Fruit fly (Drosophila melanogaster) whole organism, embryonic: ENCODE data around the gene CG14803.

ENCODE experiments used
- Atf6 ChIP-seq: fragments of 200-800 bp; sonication (Bioruptor generic); IDR thresholded peaks from 2 replicates; pipeline ENCODE4 v1.3.6; 2022; ENCODE audit warnings: missing biosample characterization, missing genetic modification characterization
- CG10147 ChIP-seq: fragments of 200-800 bp; sonication (Bioruptor generic); optimal IDR thresholded peaks from 2 replicates; lab custom pipeline; 2019; ENCODE audit warnings: missing biosample characterization, mild to moderate bottlenecking, missing genetic modification characterization, moderate library complexity
- CG10209 ChIP-seq: fragments of 200-800 bp; sonication (Bioruptor generic); optimal IDR thresholded peaks from 3 replicates; lab custom pipeline; 2017; ENCODE audit warnings: missing biosample characterization, mild to moderate bottlenecking, missing genetic modification characterization, missing genetic modification reagents
- CG10267 ChIP-seq: fragments of 200-800 bp; sonication (Bioruptor generic); optimal IDR thresholded peaks from 2 replicates; lab custom pipeline; 2018; ENCODE audit warnings: missing biosample characterization, mild to moderate bottlenecking, missing genetic modification characterization, moderate library complexity
- CG11247 ChIP-seq: fragments of 200-800 bp; sonication (Bioruptor generic); IDR thresholded peaks from 2 replicates; pipeline ENCODE4 v1.3.6; 2022; ENCODE audit warnings: missing biosample characterization, missing genetic modification characterization
- CG1233 ChIP-seq: fragments of 200-800 bp; sonication (Bioruptor generic); optimal IDR thresholded peaks from 4 replicates; lab custom pipeline; 2018; ENCODE audit warnings: missing biosample characterization, mild to moderate bottlenecking, missing genetic modification characterization
- CG13624 ChIP-seq: fragments of 200-800 bp; sonication (Bioruptor generic); optimal IDR thresholded peaks from 2 replicates; lab custom pipeline; 2016; ENCODE audit warnings: missing biosample characterization, missing genetic modification characterization
- CG13894 ChIP-seq: fragments of 200-800 bp; sonication (Bioruptor generic); optimal IDR thresholded peaks from 3 replicates; lab custom pipeline; 2018; ENCODE audit warnings: missing biosample characterization, mild to moderate bottlenecking, missing genetic modification characterization, moderate library complexity
- CG14860 ChIP-seq: fragments of 200-800 bp; sonication (Bioruptor generic); IDR thresholded peaks from 3 replicates; pipeline ENCODE4 v1.3.6; 2022; ENCODE audit warnings: missing biosample characterization, missing genetic modification characterization; ENCODE audit not compliant: partially characterized antibody
- CG16863 ChIP-seq: fragments of 200-800 bp; sonication (Bioruptor generic); optimal IDR thresholded peaks from 3 replicates; lab custom pipeline; 2016; ENCODE audit warnings: missing biosample characterization, missing genetic modification characterization
- CG17612 ChIP-seq: fragments of 200-800 bp; sonication (Bioruptor generic); IDR thresholded peaks from 2 replicates; pipeline ENCODE4 v1.3.6; 2022; ENCODE audit warnings: missing biosample characterization, missing genetic modification characterization
- CG18619 ChIP-seq: fragments of 200-800 bp; sonication (Bioruptor generic); optimal IDR thresholded peaks from 3 replicates; lab custom pipeline; 2017; ENCODE audit warnings: missing biosample characterization, mild to moderate bottlenecking, missing genetic modification characterization
- CG18764 ChIP-seq: fragments of 200-800 bp; sonication (Bioruptor generic); optimal IDR thresholded peaks from 3 replicates; lab custom pipeline; 2016; ENCODE audit warnings: missing biosample characterization, missing genetic modification characterization
- CG34376 ChIP-seq: fragments of 200-800 bp; sonication (Bioruptor generic); optimal IDR thresholded peaks from 2 replicates; lab custom pipeline; 2018; ENCODE audit warnings: missing biosample characterization, mild to moderate bottlenecking, missing genetic modification characterization
- CG42726 ChIP-seq: fragments of 200-800 bp; sonication (Bioruptor generic); IDR thresholded peaks from 2 replicates; pipeline ENCODE4 v1.3.6; 2022; ENCODE audit warnings: missing biosample characterization, missing genetic modification characterization; ENCODE audit not compliant: partially characterized antibody
- CG4707 ChIP-seq: fragments of 200-800 bp; sonication (Bioruptor generic); optimal IDR thresholded peaks from 2 replicates; lab custom pipeline; 2018; ENCODE audit warnings: missing biosample characterization, mild to moderate bottlenecking, missing genetic modification characterization, moderate library complexity
- CG4730 ChIP-seq: fragments of 200-800 bp; sonication (Bioruptor generic); IDR thresholded peaks from 2 replicates; pipeline ENCODE4 v1.3.6; 2022; ENCODE audit warnings: missing biosample characterization, missing genetic modification characterization
- CG6791 ChIP-seq: fragments of 200-800 bp; sonication (Bioruptor generic); IDR thresholded peaks from 3 replicates; pipeline ENCODE4 v1.3.6; 2022; ENCODE audit warnings: missing biosample characterization, missing genetic modification characterization; ENCODE audit not compliant: partially characterized antibody
- CG9609 ChIP-seq: fragments of 200-800 bp; sonication (Bioruptor generic); optimal IDR thresholded peaks from 3 replicates; lab custom pipeline; 2016; ENCODE audit warnings: missing biosample characterization, missing genetic modification characterization
- CG9727 ChIP-seq: fragments of 200-800 bp; sonication (Bioruptor generic); optimal IDR thresholded peaks from 3 replicates; lab custom pipeline; 2017; ENCODE audit warnings: missing biosample characterization, mild to moderate bottlenecking, missing genetic modification characterization
- CG9797 ChIP-seq: fragments of 200-800 bp; sonication (Bioruptor generic); optimal IDR thresholded peaks from 3 replicates; lab custom pipeline; 2018; ENCODE audit warnings: missing biosample characterization, mild to moderate bottlenecking, missing genetic modification characterization
- D19A ChIP-seq: fragments of 200-800 bp; optimal IDR thresholded peaks from 3 replicates; lab custom pipeline; 2019; ENCODE audit warnings: missing biosample characterization, mild to moderate bottlenecking, missing genetic modification characterization, moderate library complexity
- Dip3 ChIP-seq: fragments of 200-800 bp; sonication (Bioruptor generic); optimal IDR thresholded peaks from 3 replicates; lab custom pipeline; 2016; ENCODE audit warnings: missing biosample characterization, missing genetic modification characterization
- Dp ChIP-seq: fragments of 200-800 bp; sonication (Bioruptor generic); optimal IDR thresholded peaks from 2 replicates; lab custom pipeline; 2018; ENCODE audit warnings: missing biosample characterization, mild to moderate bottlenecking, missing genetic modification characterization, moderate library complexity
- Elba2 ChIP-seq: fragments of 200-800 bp; sonication (Bioruptor generic); optimal IDR thresholded peaks from 3 replicates; lab custom pipeline; 2016; ENCODE audit warnings: missing biosample characterization, missing genetic modification characterization
- Hmr ChIP-seq: fragments of 200-800 bp; sonication (Bioruptor generic); optimal IDR thresholded peaks from 3 replicates; lab custom pipeline; 2017; ENCODE audit warnings: mild to moderate bottlenecking, missing biosample characterization, missing genetic modification reagents, missing genetic modification characterization
- Hmx ChIP-seq: fragments of 200-800 bp; sonication (Bioruptor generic); optimal IDR thresholded peaks from 2 replicates; lab custom pipeline; 2016; ENCODE audit warnings: missing biosample characterization, missing genetic modification characterization
- MBD-R2 ChIP-seq: fragments of 200-800 bp; sonication (Bioruptor generic); IDR thresholded peaks from 2 replicates; pipeline ENCODE4 v1.3.6; 2022; ENCODE audit warnings: missing biosample characterization, missing genetic modification characterization
- Mrtf ChIP-seq: fragments of 200-800 bp; sonication (Bioruptor generic); IDR thresholded peaks from 3 replicates; pipeline ENCODE4 v1.3.6; 2022; ENCODE audit warnings: missing biosample characterization, missing genetic modification characterization
- Nf-YA ChIP-seq: fragments of 200-800 bp; sonication (Bioruptor generic); IDR thresholded peaks from 2 replicates; pipeline ENCODE4 v1.3.6; 2022; ENCODE audit warnings: missing biosample characterization, missing genetic modification characterization
- Sry-δ ChIP-seq: fragments of 200-800 bp; sonication (Bioruptor generic); optimal IDR thresholded peaks from 2 replicates; lab custom pipeline; 2016; ENCODE audit warnings: missing biosample characterization, missing genetic modification characterization
- Ssrp ChIP-seq: fragments of 200-800 bp; sonication (Bioruptor generic); optimal IDR thresholded peaks from 2 replicates; lab custom pipeline; 2018; ENCODE audit warnings: missing biosample characterization, mild to moderate bottlenecking, missing genetic modification characterization, moderate library complexity
- al ChIP-seq: fragments of 200-800 bp; sonication (Bioruptor generic); IDR thresholded peaks from 2 replicates; pipeline ENCODE4 v1.3.6; 2022; ENCODE audit warnings: missing biosample characterization, missing genetic modification characterization
- ase ChIP-seq: fragments of 200-800 bp; sonication (Bioruptor generic); IDR thresholded peaks from 3 replicates; pipeline ENCODE4 v1.3.6; 2022; ENCODE audit warnings: missing biosample characterization, missing genetic modification characterization
- dysf ChIP-seq: fragments of 200-800 bp; sonication (Bioruptor generic); IDR thresholded peaks from 3 replicates; pipeline ENCODE4 v1.3.6; 2022; ENCODE audit warnings: missing biosample characterization, missing genetic modification characterization
- fru ChIP-seq: fragments of >200 bp; optimal IDR thresholded peaks from 2 replicates; lab custom pipeline; 2017
- gcm ChIP-seq: fragments of 200-800 bp; sonication (Bioruptor generic); optimal IDR thresholded peaks from 2 replicates; lab custom pipeline; 2019; ENCODE audit warnings: missing biosample characterization, mild to moderate bottlenecking, missing genetic modification characterization, moderate library complexity
- grau ChIP-seq: fragments of 200-800 bp; optimal IDR thresholded peaks from 3 replicates; lab custom pipeline; 2019; ENCODE audit warnings: missing biosample characterization, mild to moderate bottlenecking, missing genetic modification characterization, moderate library complexity
- h ChIP-seq: fragments of >200 bp; optimal IDR thresholded peaks from 2 replicates; lab custom pipeline; 2017
- hb ChIP-seq: fragments of 200-800 bp; sonication (Bioruptor generic); IDR thresholded peaks from 3 replicates; pipeline ENCODE4 v1.3.6; 2022; ENCODE audit warnings: missing biosample characterization, missing genetic modification characterization; ENCODE audit not compliant: partially characterized antibody
- hth ChIP-seq: fragments of >200 bp; optimal IDR thresholded peaks from 2 replicates; lab custom pipeline; 2017; ENCODE audit warnings: inconsistent platforms
- ind ChIP-seq: fragments of 200-800 bp; sonication (Bioruptor generic); optimal IDR thresholded peaks from 3 replicates; lab custom pipeline; 2016; ENCODE audit warnings: missing biosample characterization, missing genetic modification characterization
- insv ChIP-seq, 2 experiments: fragments of 200-800 bp; sonication (Bioruptor generic); optimal IDR thresholded peaks; 3 replicates each; lab custom pipeline; 2016 to 2018; ENCODE audit warnings: missing biosample characterization in 2 of 2, missing genetic modification characterization in 2 of 2
- lilli ChIP-seq: fragments of 200-800 bp; sonication (Bioruptor generic); optimal IDR thresholded peaks from 3 replicates; lab custom pipeline; 2016; ENCODE audit warnings: missing biosample characterization, missing genetic modification characterization
- mam ChIP-seq: fragments of 200-800 bp; sonication (Bioruptor generic); optimal IDR thresholded peaks from 3 replicates; lab custom pipeline; 2016; ENCODE audit warnings: missing biosample characterization, missing genetic modification characterization
- mld ChIP-seq: fragments of 200-800 bp; sonication (Bioruptor generic); IDR thresholded peaks from 3 replicates; pipeline ENCODE4 v1.3.6; 2022; ENCODE audit warnings: missing biosample characterization, missing genetic modification characterization; ENCODE audit not compliant: partially characterized antibody
- nmo ChIP-seq: fragments of 200-800 bp; sonication (Bioruptor generic); optimal IDR thresholded peaks from 2 replicates; lab custom pipeline; 2018; ENCODE audit warnings: missing biosample characterization, mild to moderate bottlenecking, missing genetic modification characterization, moderate library complexity
- pnt ChIP-seq: fragments of 200-800 bp; sonication (Bioruptor generic); optimal IDR thresholded peaks from 3 replicates; lab custom pipeline; 2016; ENCODE audit warnings: missing biosample characterization, missing genetic modification characterization
- rib ChIP-seq: fragments of 200-800 bp; sonication (Bioruptor generic); IDR thresholded peaks from 2 replicates; pipeline ENCODE4 v1.3.6; 2022; ENCODE audit warnings: missing biosample characterization, missing genetic modification characterization
- sens ChIP-seq: fragments of 200-800 bp; sonication (Bioruptor generic); peaks from one replicate; lab custom pipeline; 2016; ENCODE audit warnings: missing biosample characterization, missing genetic modification characterization
- sob ChIP-seq: fragments of 200-800 bp; sonication (Bioruptor generic); IDR thresholded peaks from 2 replicates; pipeline ENCODE4 v1.3.6; 2022; ENCODE audit warnings: missing biosample characterization, missing genetic modification characterization

Gene CG14803

DNA sequence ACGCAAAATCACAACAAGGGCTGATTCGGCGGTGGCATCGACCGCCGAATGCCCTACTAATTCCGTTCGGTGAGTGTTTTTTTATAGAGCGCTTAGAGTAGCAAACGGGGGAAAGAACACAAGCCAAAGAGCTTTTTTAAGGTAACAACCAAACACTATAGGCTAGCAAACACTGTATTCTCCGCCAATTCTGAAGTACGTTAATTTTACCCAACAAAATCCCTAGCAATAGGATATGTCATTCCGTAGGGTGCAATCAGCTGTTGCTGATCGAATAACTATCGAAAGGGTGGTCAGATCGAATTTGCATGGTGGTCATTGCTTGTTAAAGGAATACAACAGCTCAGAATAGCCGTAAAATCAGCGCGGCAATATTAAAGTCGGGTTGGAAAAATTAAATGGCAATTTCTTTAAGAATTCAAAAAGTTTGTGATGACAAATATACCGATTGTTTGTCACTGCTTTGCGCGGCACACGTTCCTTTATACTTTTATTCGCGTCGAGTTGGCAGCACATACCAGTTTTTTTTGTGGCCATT is 39.1 kb downstream of the CG14803 start, which contains the start of gene mip130 (continued):
- TF ChIP-seq CG42726: no peak
- no peak for TF ChIP-seq CG9609 (GFP tag; lab: Kevin White, UChicago)
- peak; percentile 8 for TF ChIP-seq CG34376 (GFP tag; lab: Kevin White, UChicago)
- no peak for TF ChIP-seq CG16863
- TF ChIP-seq CG17612 (GFP tag; lab: Robert Waterston, UW): no peak
- peak; percentile 53 for TF ChIP-seq CG18619
- peak; percentile 57 for TF ChIP-seq grau (tag; lab: Kevin White, UChicago)
- peak; percentile 52 for TF ChIP-seq CG9727 (GFP tag; lab: Kevin White, UChicago)
- 0 out of 3 replicates have a peak, but pooled peaks have one; percentile 46 for TF ChIP-seq mld (GFP tag; lab: Robert Waterston, UW)
- peak; percentile 33 for TF ChIP-seq Dp (GFP tag; lab: Kevin White, UChicago)
- TF ChIP-seq CG18764: peak; percentile 28
- TF ChIP-seq Sry-δ (GFP tag; lab: Kevin White, UChicago): peak; percentile 89
- TF ChIP-seq mam (GFP tag; lab: Kevin White, UChicago): peak; percentile 50
- TF ChIP-seq ind (GFP tag; lab: Kevin White, UChicago): peak; percentile 57
- peak; percentile 22 for TF ChIP-seq gcm (GFP tag; lab: Kevin White, UChicago)
- TF ChIP-seq CG1233 (GFP tag; lab: Kevin White, UChicago): peak; percentile 3
- TF ChIP-seq D19A (tag; lab: Kevin White, UChicago): peak; percentile 91
- no peak for TF ChIP-seq hth (lab: Kevin White, UChicago)
- TF ChIP-seq CG13624: peak; percentile 57
- peak; percentile 62 for TF ChIP-seq MBD-R2 (GFP tag; lab: Robert Waterston, UW)
- peak; percentile 88 for TF ChIP-seq sens (GFP tag; lab: Kevin White, UChicago)
- peak; percentile 69 for TF ChIP-seq dysf
- no peak for TF ChIP-seq Elba2 (GFP tag; lab: Kevin White, UChicago)
- TF ChIP-seq CG14860 (GFP tag; lab: Robert Waterston, UW): 0 out of 3 replicates have a peak, but pooled peaks have one; percentile 52
- TF ChIP-seq CG9797 (GFP tag; lab: Kevin White, UChicago): no peak
- peak; percentile 55 for TF ChIP-seq CG10147 (GFP tag; lab: Kevin White, UChicago)
- TF ChIP-seq Mrtf (GFP tag; lab: Robert Waterston, UW): no peak
- peak; percentile 36; the same call in 1 of the 2 replicates for TF ChIP-seq rib (GFP tag; lab: Robert Waterston, UW)
- 0 out of 3 replicates have a peak, but pooled peaks have one; percentile 30 for TF ChIP-seq ase (GFP tag; lab: Robert Waterston, UW)
- peak; percentile 48 for TF ChIP-seq Ssrp (tag; lab: Kevin White, UChicago)
- TF ChIP-seq sob (GFP tag; lab: Robert Waterston, UW): peak; percentile 64; the same call in 1 of the 2 replicates
- peak; percentile 48 for TF ChIP-seq CG10209 (GFP tag; lab: Kevin White, UChicago)
- peak in 1 of 2 experiments; percentile 14 for TF ChIP-seq insv (GFP tag; optimal IDR thresholded peaks at IDR 0.05; lab: Kevin White, UChicago)
- peak; percentile 46 for TF ChIP-seq pnt
- peak; percentile 63 for TF ChIP-seq Hmr
- TF ChIP-seq CG13894 (tag; lab: Kevin White, UChicago): no peak
- 0 out of 2 replicates have a peak, but pooled peaks have one; percentile 34 for TF ChIP-seq al (GFP tag; lab: Robert Waterston, UW)
- TF ChIP-seq CG6791 (GFP tag; lab: Robert Waterston, UW): peak; percentile 73
- peak; percentile 66 for TF ChIP-seq Atf6 (GFP tag; lab: Robert Waterston, UW)
- no peak for TF ChIP-seq Nf-YA (GFP tag; lab: Robert Waterston, UW)
- no peak for TF ChIP-seq h (lab: Kevin White, UChicago)
- TF ChIP-seq Dip3: peak; percentile 66
- peak; percentile 25 for TF ChIP-seq CG10267 (tag; lab: Kevin White, UChicago)
- TF ChIP-seq Hmx (GFP tag; lab: Kevin White, UChicago): no peak
- TF ChIP-seq hb (GFP tag; lab: Robert Waterston, UW): 0 out of 3 replicates have a peak, but pooled peaks have one; percentile 50
- TF ChIP-seq CG11247: peak; percentile 32; the same call in 1 of the 2 replicates
- peak; percentile 11 for TF ChIP-seq lilli (GFP tag; lab: Kevin White, UChicago)
- TF ChIP-seq CG4707: no peak
- TF ChIP-seq fru (lab: Kevin White, UChicago): no peak
- peak; percentile 66 for TF ChIP-seq nmo (GFP tag; lab: Kevin White, UChicago)
- 0 out of 2 replicates have a peak, but pooled peaks have one; percentile 10 for TF ChIP-seq CG4730 (GFP tag; lab: Robert Waterston, UW)
